Fruit fly (Drosophila melanogaster) whole organism, pupa: Measurements from ENCODE around the gene Dlip1.
A peak's percentile ranks its signal among the peaks of the same experiment; 100 is the strongest.

Experiments
- CG10348 ChIP-seq: fragments of 200-800 bp; sonication (Bioruptor generic); IDR thresholded peaks from 2 replicates; pipeline ENCODE4 v1.3.6; 2022; ENCODE audit warnings: missing biosample characterization, missing genetic modification characterization
- CG12605 ChIP-seq: fragments of 200-800 bp; sonication (Bioruptor generic); IDR thresholded peaks from 2 replicates; pipeline ENCODE4 v1.3.6; 2022; ENCODE audit warnings: missing biosample characterization, missing genetic modification characterization
- CG13204 ChIP-seq: fragments of 200-800 bp; sonication (Bioruptor generic); optimal IDR thresholded peaks from 2 replicates; lab custom pipeline; 2018; ENCODE audit warnings: missing biosample characterization, mild to moderate bottlenecking, missing genetic modification characterization, moderate library complexity
- CG14655 ChIP-seq: fragments of 200-800 bp; sonication (Bioruptor generic); optimal IDR thresholded peaks from 3 replicates; lab custom pipeline; 2017; ENCODE audit warnings: mild to moderate bottlenecking, missing biosample characterization, missing genetic modification reagents, missing genetic modification characterization
- CG15710 ChIP-seq: fragments of 200-800 bp; sonication (Bioruptor generic); optimal IDR thresholded peaks from 2 replicates; lab custom pipeline; 2018; ENCODE audit warnings: missing biosample characterization, mild to moderate bottlenecking, missing genetic modification characterization, moderate library complexity
- CG17806 ChIP-seq: fragments of 200-800 bp; sonication (Bioruptor generic); optimal IDR thresholded peaks from 2 replicates; lab custom pipeline; 2018; ENCODE audit warnings: missing biosample characterization, mild to moderate bottlenecking, missing genetic modification characterization, moderate library complexity
- CG32121 ChIP-seq: fragments of 200-800 bp; sonication (Bioruptor generic); IDR thresholded peaks from 2 replicates; pipeline ENCODE4 v1.3.6; 2022; ENCODE audit warnings: missing biosample characterization, missing genetic modification characterization
- CG34367 ChIP-seq: fragments of 200-800 bp; sonication (Bioruptor generic); optimal IDR thresholded peaks from 2 replicates; lab custom pipeline; 2018; ENCODE audit warnings: missing biosample characterization, mild to moderate bottlenecking, missing genetic modification characterization
- CG4496 ChIP-seq: fragments of 200-800 bp; sonication (Bioruptor generic); IDR thresholded peaks from 3 replicates; pipeline ENCODE4 v1.3.6; 2022; ENCODE audit warnings: missing biosample characterization, missing genetic modification characterization
- CG8159 ChIP-seq: fragments of 200-800 bp; sonication (Bioruptor generic); optimal IDR thresholded peaks from 3 replicates; lab custom pipeline; 2018; ENCODE audit warnings: missing biosample characterization, mild to moderate bottlenecking, missing genetic modification characterization, moderate library complexity
- CG8301 ChIP-seq: fragments of 200-800 bp; sonication (Bioruptor generic); optimal IDR thresholded peaks from 2 replicates; lab custom pipeline; 2018; ENCODE audit warnings: missing biosample characterization, mild to moderate bottlenecking, missing genetic modification characterization
- CG9948 ChIP-seq: fragments of 200-800 bp; sonication (Bioruptor generic); optimal IDR thresholded peaks from 2 replicates; lab custom pipeline; 2018; ENCODE audit warnings: missing biosample characterization, mild to moderate bottlenecking, missing genetic modification characterization, moderate library complexity
- D1 ChIP-seq: fragments of 200-800 bp; sonication (Bioruptor generic); optimal IDR thresholded peaks from 2 replicates; lab custom pipeline; 2018; ENCODE audit warnings: missing biosample characterization, mild to moderate bottlenecking, missing genetic modification characterization, moderate library complexity
- EcR ChIP-seq: fragments of 200-800 bp; sonication (Bioruptor generic); optimal IDR thresholded peaks from 3 replicates; lab custom pipeline; 2019; ENCODE audit warnings: missing biosample characterization, missing genetic modification characterization, mild to moderate bottlenecking, moderate library complexity, missing genetic modification reagents
- Ets98B ChIP-seq: fragments of 200-800 bp; sonication (Bioruptor generic); IDR thresholded peaks from 2 replicates; pipeline ENCODE4 v1.3.6; 2022; ENCODE audit warnings: missing biosample characterization, missing genetic modification characterization
- Pif1A ChIP-seq: fragments of 200-800 bp; sonication (Bioruptor generic); optimal IDR thresholded peaks from 3 replicates; lab custom pipeline; 2016; ENCODE audit warnings: missing biosample characterization, missing genetic modification characterization
- Pif1B ChIP-seq: fragments of 200-800 bp; sonication (Bioruptor generic); optimal IDR thresholded peaks from 3 replicates; lab custom pipeline; 2016; ENCODE audit warnings: missing biosample characterization, missing genetic modification characterization
- Snoo ChIP-seq: fragments of 200-800 bp; sonication (Bioruptor generic); optimal IDR thresholded peaks from 3 replicates; lab custom pipeline; 2017; ENCODE audit warnings: missing biosample characterization, mild to moderate bottlenecking, missing genetic modification characterization, inconsistent platforms
- fd96Ca ChIP-seq: fragments of 200-800 bp; sonication (Bioruptor generic); IDR thresholded peaks from 3 replicates; pipeline ENCODE4 v1.3.6; 2022; ENCODE audit warnings: missing biosample characterization, missing genetic modification characterization
- gl ChIP-seq: fragments of 200-800 bp; sonication (Bioruptor generic); optimal IDR thresholded peaks from 2 replicates; lab custom pipeline; 2018; ENCODE audit warnings: missing biosample characterization, mild to moderate bottlenecking, missing genetic modification characterization
- rn ChIP-seq: fragments of 200-800 bp; sonication (Bioruptor generic); IDR thresholded peaks from 2 replicates; pipeline ENCODE4 v1.3.6; 2022; ENCODE audit warnings: missing biosample characterization, missing genetic modification characterization

Dlip1 gene

dm6 chrX:9136776-9137550 lies 21.5 kb upstream of the Dlip1 start:
- TF ChIP-seq CG10348 (GFP tag; lab: Robert Waterston, UW): no peak
- TF ChIP-seq EcR (GFP tag; lab: Kevin White, UChicago): no peak
- TF ChIP-seq CG32121 (GFP tag; lab: Robert Waterston, UW): peak; percentile 13; the same call in 1 of the 2 replicates
- TF ChIP-seq CG8159 (tag; lab: Kevin White, UChicago): peak; percentile 5
- TF ChIP-seq Snoo (tag; lab: Kevin White, UChicago): no peak
- TF ChIP-seq CG4496 (GFP tag; lab: Robert Waterston, UW): 0 out of 3 replicates have a peak, but pooled peaks have one; percentile 6
- no peak for TF ChIP-seq CG17806 (tag; lab: Kevin White, UChicago)
- no peak for TF ChIP-seq CG15710 (tag; lab: Kevin White, UChicago)
- peak; percentile 6 for TF ChIP-seq CG14655 (GFP tag; lab: Kevin White, UChicago)
- TF ChIP-seq, all 21 proteins: peak for 4

- TF ChIP-seq CG8301 (tag; lab: Kevin White, UChicago) (peak; percentile 18), CG8159 (tag; lab: Kevin White, UChicago) (peak; percentile 16), CG9948 (tag; lab: Kevin White, UChicago) (no peak), gl (tag; lab: Kevin White, UChicago) (peak; percentile 79), CG34367 (tag; lab: Kevin White, UChicago) (no peak), Pif1B (no peak), Pif1A (GFP tag; lab: Kevin White, UChicago) (no peak), CG4496 (GFP tag; lab: Robert Waterston, UW) (peak; percentile 42; the same call in 1 of the 3 replicates), CG12605 (GFP tag; lab: Robert Waterston, UW) (peak; percentile 48; the same call in 1 of the 2 replicates), fd96Ca (peak; percentile 46; the same call in 2 of the 3 replicates), CG15710 (tag; lab: Kevin White, UChicago) (peak; percentile 31), CG10348 (GFP tag; lab: Robert Waterston, UW) (no peak), EcR (GFP tag; lab: Kevin White, UChicago) (no peak), CG32121 (GFP tag; lab: Robert Waterston, UW) (peak; percentile 59), CG13204 (GFP tag; lab: Kevin White, UChicago) (peak; percentile 79), CG14655 (GFP tag; lab: Kevin White, UChicago) (peak; percentile 61), rn (GFP tag; lab: Robert Waterston, UW) (no peak), Snoo (tag; lab: Kevin White, UChicago) (no peak), D1 (tag; lab: Kevin White, UChicago) (no peak), CG17806 (tag; lab: Kevin White, UChicago) (peak; percentile 16), Ets98B (GFP tag; lab: Robert Waterston, UW) (peak; percentile 60)
Measured at dm6 chrX:9139138-9139537, 19.3 kb upstream of the Dlip1 start.

dm6 chrX:9141219-9141618 lies 17.2 kb upstream of the Dlip1 start:
- TF ChIP-seq CG15710 (tag; lab: Kevin White, UChicago) (peak; percentile 82), CG4496 (GFP tag; lab: Robert Waterston, UW) (peak; percentile 91), CG10348 (GFP tag; lab: Robert Waterston, UW) (no peak), fd96Ca (peak; percentile 91), CG17806 (tag; lab: Kevin White, UChicago) (peak; percentile 64), Snoo (tag; lab: Kevin White, UChicago) (peak; percentile 54), CG8301 (tag; lab: Kevin White, UChicago) (peak; percentile 68), CG13204 (GFP tag; lab: Kevin White, UChicago) (no peak), rn (GFP tag; lab: Robert Waterston, UW) (peak; percentile 70), CG32121 (GFP tag; lab: Robert Waterston, UW) (peak; percentile 72), Pif1B (no peak), CG34367 (tag; lab: Kevin White, UChicago) (peak; percentile 70), CG12605 (GFP tag; lab: Robert Waterston, UW) (peak; percentile 69), EcR (GFP tag; lab: Kevin White, UChicago) (no peak), CG9948 (tag; lab: Kevin White, UChicago) (peak; percentile 66), Pif1A (GFP tag; lab: Kevin White, UChicago) (no peak), Ets98B (GFP tag; lab: Robert Waterston, UW) (peak; percentile 88), CG8159 (tag; lab: Kevin White, UChicago) (peak; percentile 80), CG14655 (GFP tag; lab: Kevin White, UChicago) (no peak), D1 (tag; lab: Kevin White, UChicago) (peak; percentile 36), gl (tag; lab: Kevin White, UChicago) (peak; percentile 62)

- TF ChIP-seq Ets98B (GFP tag; lab: Robert Waterston, UW) (no peak), rn (GFP tag; lab: Robert Waterston, UW) (no peak), CG8159 (tag; lab: Kevin White, UChicago) (no peak), CG13204 (GFP tag; lab: Kevin White, UChicago) (no peak), gl (tag; lab: Kevin White, UChicago) (no peak), CG10348 (GFP tag; lab: Robert Waterston, UW) (no peak), EcR (GFP tag; lab: Kevin White, UChicago) (no peak), fd96Ca (no peak), CG8301 (tag; lab: Kevin White, UChicago) (no peak), D1 (tag; lab: Kevin White, UChicago) (no peak), CG4496 (GFP tag; lab: Robert Waterston, UW) (no peak), Pif1A (GFP tag; lab: Kevin White, UChicago) (no peak)
Measured at dm6 chrX:9142224-9142802, 16.1 kb upstream of the Dlip1 start, which contains the start of gene CG7065. CG7065 (plus strand) TSS chrX:9142493.
